Fruit fly (Drosophila melanogaster) whole organism, adult: ENCODE measurements around the gene FucTA.

Source experiments
- CG11617 ChIP-seq: fragments of 200-800 bp; sonication (Bioruptor generic); optimal IDR thresholded peaks from 2 replicates; lab custom pipeline; 2017; ENCODE audit warnings: mild to moderate bottlenecking, missing biosample characterization, missing genetic modification reagents, missing genetic modification characterization
- CG12768 ChIP-seq: fragments of 200-800 bp; sonication (Bioruptor generic); optimal IDR thresholded peaks from 2 replicates; lab custom pipeline; 2017; ENCODE audit warnings: missing biosample characterization, missing genetic modification characterization, mild to moderate bottlenecking, moderate library complexity, missing genetic modification reagents
- CG14711 ChIP-seq: fragments of 200-800 bp; sonication (Bioruptor generic); optimal IDR thresholded peaks from 2 replicates; lab custom pipeline; 2018; ENCODE audit warnings: missing biosample characterization, mild to moderate bottlenecking, missing genetic modification characterization, moderate library complexity
- CG1620 ChIP-seq: fragments of 200-800 bp; sonication (Bioruptor generic); optimal IDR thresholded peaks from 2 replicates; lab custom pipeline; 2016; ENCODE audit warnings: missing biosample characterization, missing genetic modification characterization
- CG33017 ChIP-seq: fragments of 200-800 bp; sonication (Bioruptor generic); optimal IDR thresholded peaks from 2 replicates; lab custom pipeline; 2018; ENCODE audit warnings: missing biosample characterization, mild to moderate bottlenecking, missing genetic modification characterization, moderate library complexity
- CG5204 ChIP-seq: fragments of 200-800 bp; sonication (Bioruptor generic); optimal IDR thresholded peaks from 2 replicates; lab custom pipeline; 2016; ENCODE audit warnings: missing biosample characterization, missing genetic modification characterization
- CG7045 ChIP-seq: fragments of 200-800 bp; sonication (Bioruptor generic); optimal IDR thresholded peaks from 2 replicates; lab custom pipeline; 2017; ENCODE audit warnings: missing biosample characterization, mild to moderate bottlenecking, missing genetic modification characterization
- CG7101 ChIP-seq: fragments of 200-800 bp; sonication (Bioruptor generic); optimal IDR thresholded peaks from 2 replicates; lab custom pipeline; 2018; ENCODE audit warnings: missing biosample characterization, mild to moderate bottlenecking, missing genetic modification characterization, moderate library complexity
- Clk ChIP-seq: fragments of 200-800 bp; sonication (Bioruptor generic); optimal IDR thresholded peaks from 2 replicates; lab custom pipeline; 2017; ENCODE audit warnings: missing biosample characterization, missing genetic modification characterization
- Crg-1 ChIP-seq: fragments of 200-800 bp; sonication (Bioruptor generic); optimal IDR thresholded peaks from 2 replicates; lab custom pipeline; 2016; ENCODE audit warnings: missing biosample characterization, missing genetic modification characterization
- Hr96 ChIP-seq: fragments of 200-800 bp; sonication (Bioruptor generic); optimal IDR thresholded peaks from 2 replicates; lab custom pipeline; 2016; ENCODE audit warnings: missing biosample characterization, missing genetic modification characterization
- Mnt ChIP-seq: fragments of 200-800 bp; sonication (Bioruptor generic); optimal IDR thresholded peaks from 2 replicates; lab custom pipeline; 2016; ENCODE audit warnings: missing biosample characterization, mild to moderate bottlenecking, missing genetic modification characterization
- bab1 ChIP-seq: fragments of 200-800 bp; sonication (Bioruptor generic); optimal IDR thresholded peaks from 3 replicates; lab custom pipeline; 2019; ENCODE audit warnings: missing biosample characterization, mild to moderate bottlenecking, missing genetic modification characterization, moderate library complexity
- cic ChIP-seq: fragments of 200-800 bp; sonication (Bioruptor generic); optimal IDR thresholded peaks from 2 replicates; lab custom pipeline; 2017; ENCODE audit warnings: missing biosample characterization, mild to moderate bottlenecking, missing genetic modification characterization, moderate library complexity
- cnc ChIP-seq, 2 experiments: fragments of >200 bp; optimal IDR thresholded peaks; 2 replicates each; lab custom pipeline; 2017
- kay ChIP-seq: fragments of 200-800 bp; sonication (Bioruptor generic); peaks from one replicate; lab custom pipeline; 2016; ENCODE audit warnings: missing biosample characterization, missing genetic modification characterization, borderline replicate concordance
- ovo ChIP-seq: fragments of 200-800 bp; sonication (Bioruptor generic); optimal IDR thresholded peaks from 2 replicates; lab custom pipeline; 2016; ENCODE audit warnings: missing biosample characterization, missing genetic modification characterization
- pad ChIP-seq: fragments of 200-800 bp; sonication (Bioruptor generic); optimal IDR thresholded peaks from 3 replicates; lab custom pipeline; 2017; ENCODE audit warnings: missing biosample characterization, missing genetic modification characterization, mild to moderate bottlenecking, moderate library complexity, missing genetic modification reagents
- tj ChIP-seq: fragments of 200-800 bp; sonication (Bioruptor generic); optimal IDR thresholded peaks from 3 replicates; lab custom pipeline; 2017; ENCODE audit warnings: missing biosample characterization, mild to moderate bottlenecking, missing genetic modification characterization, moderate library complexity
- toe ChIP-seq: fragments of 200-800 bp; sonication (Bioruptor generic); optimal IDR thresholded peaks from 2 replicates; lab custom pipeline; 2016; ENCODE audit warnings: missing biosample characterization, missing genetic modification characterization

FucTA gene

DNA sequence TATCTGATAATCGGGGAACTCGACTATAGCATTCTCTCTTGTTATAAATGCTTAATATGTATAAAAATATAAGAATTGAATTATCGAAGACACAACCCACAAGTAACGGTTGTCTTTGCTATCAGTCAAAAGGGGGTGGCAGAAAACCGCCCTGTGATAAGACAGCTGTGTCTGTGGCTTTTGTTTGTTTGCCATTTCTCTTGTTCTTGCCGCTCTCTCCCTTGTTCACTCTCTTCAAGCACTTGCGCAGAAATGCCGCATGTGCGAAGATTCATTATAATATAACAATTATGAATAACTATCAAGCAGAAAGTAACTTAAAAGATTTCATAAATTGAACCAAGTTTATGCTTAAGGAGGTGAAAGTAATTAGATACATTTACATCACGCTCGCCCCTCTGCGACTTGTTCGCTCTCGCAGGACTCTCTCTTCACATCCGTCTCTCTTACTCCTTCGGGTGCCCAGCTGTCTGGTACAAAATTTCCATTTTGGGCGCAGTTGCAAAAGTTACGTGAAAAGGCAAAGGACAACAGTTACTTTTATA is at the start of gene FucTA:
Gene FucTA (plus strand): TSS at position 495 of the 545 bp plus-strand sequence.
- TF ChIP-seq ovo (GFP tag; lab: Kevin White, UChicago) = peak; percentile 25
- no peak for TF ChIP-seq cnc (optimal IDR thresholded peaks at IDR 0.05; lab: Kevin White, UChicago)

dm6 chr3L:15097878-15098520 is 48.9 kb upstream of the FucTA start, which contains the start of gene Ctps:
Gene Ctps, plus strand, starts transcription at chr3L:15097914.
- TF ChIP-seq CG7045 (no peak), tj (GFP tag; lab: Kevin White, UChicago) (no peak), CG12768 (peak; percentile 16), cnc (optimal IDR thresholded peaks at IDR 0.05; lab: Kevin White, UChicago) (no peak), Clk (GFP tag; lab: Kevin White, UChicago) (no peak), CG33017 (tag; lab: Kevin White, UChicago) (no peak), ovo (GFP tag; lab: Kevin White, UChicago) (no peak), CG7101 (peak; percentile 34), cic (GFP tag; lab: Kevin White, UChicago) (no peak), Mnt (GFP tag; lab: Kevin White, UChicago) (peak; percentile 61), toe (GFP tag; lab: Kevin White, UChicago) (no peak), Crg-1 (no peak), CG11617 (GFP tag; lab: Kevin White, UChicago) (no peak), Hr96 (GFP tag; lab: Kevin White, UChicago) (no peak), CG1620 (GFP tag; lab: Kevin White, UChicago) (no peak), CG14711 (no peak), bab1 (peak; percentile 51), CG5204 (GFP tag; lab: Kevin White, UChicago) (no peak), kay (GFP tag; lab: Kevin White, UChicago) (peak; percentile 95), pad (no peak)

DNA sequence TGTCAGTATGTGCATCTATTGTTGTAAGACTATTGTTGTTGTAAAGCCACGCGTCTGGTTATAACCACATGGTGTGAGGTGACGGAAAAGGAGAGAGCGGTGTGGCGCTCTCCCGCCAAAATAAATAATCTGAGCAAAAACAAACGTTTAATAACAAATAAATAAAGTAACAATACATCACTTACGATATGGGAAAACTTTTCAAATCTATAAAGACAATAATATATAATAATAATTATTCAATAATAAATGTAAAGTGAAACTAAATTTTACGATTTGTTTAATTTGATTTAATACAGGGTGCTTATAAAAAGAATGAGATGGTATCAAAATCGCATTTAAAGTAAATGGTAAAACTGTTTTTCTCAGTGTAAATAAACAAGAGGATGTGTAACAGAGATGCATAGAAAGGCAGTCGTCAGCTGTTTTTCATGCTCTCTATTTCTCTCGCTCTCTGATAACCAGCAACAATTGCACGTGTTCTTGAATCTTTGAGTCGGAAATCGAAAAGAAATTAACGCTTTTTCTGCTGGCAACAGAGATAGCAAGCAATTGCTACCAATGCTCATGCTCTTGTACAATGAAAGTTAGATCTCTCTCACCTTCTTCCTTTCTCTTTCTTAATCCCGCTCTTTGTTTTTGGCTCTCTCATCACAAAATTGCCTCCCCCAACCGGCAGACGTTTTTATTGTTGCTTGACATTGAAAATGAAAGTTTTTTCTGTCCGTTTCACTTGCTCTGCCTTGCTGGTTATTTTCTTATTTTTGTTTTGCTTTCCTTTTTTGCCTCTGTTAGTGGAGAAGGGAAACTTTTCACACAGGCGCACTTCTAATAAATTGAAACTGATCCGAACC is 48.1 kb upstream of the FucTA start:
- peak; percentile 92 for TF ChIP-seq CG33017 (tag; lab: Kevin White, UChicago)
- TF ChIP-seq pad = peak; percentile 66
- TF ChIP-seq CG7101 = peak; percentile 91
- TF ChIP-seq toe (GFP tag; lab: Kevin White, UChicago) = no peak
- TF ChIP-seq CG1620 (GFP tag; lab: Kevin White, UChicago) = no peak
- TF ChIP-seq tj (GFP tag; lab: Kevin White, UChicago) = peak; percentile 76
- peak; percentile 31 for TF ChIP-seq Crg-1
- no peak for TF ChIP-seq cic (GFP tag; lab: Kevin White, UChicago)
- peak; percentile 80 for TF ChIP-seq CG12768
- TF ChIP-seq Clk (GFP tag; lab: Kevin White, UChicago) = peak; percentile 50
- TF ChIP-seq CG11617 (GFP tag; lab: Kevin White, UChicago) = peak; percentile 73
- TF ChIP-seq bab1 = peak; percentile 36
- peak; percentile 59 for TF ChIP-seq CG7045
- TF ChIP-seq Hr96 (GFP tag; lab: Kevin White, UChicago) = no peak
- peak; percentile 57 for TF ChIP-seq Mnt (GFP tag; lab: Kevin White, UChicago)
- peak; percentile 76 for TF ChIP-seq CG14711
- TF ChIP-seq CG5204 (GFP tag; lab: Kevin White, UChicago) = no peak
- peak; percentile 56 for TF ChIP-seq kay (GFP tag; lab: Kevin White, UChicago)
- peak; percentile 6 for TF ChIP-seq ovo (GFP tag; lab: Kevin White, UChicago)
- TF ChIP-seq cnc (optimal IDR thresholded peaks at IDR 0.05; lab: Kevin White, UChicago) = no peak

DNA sequence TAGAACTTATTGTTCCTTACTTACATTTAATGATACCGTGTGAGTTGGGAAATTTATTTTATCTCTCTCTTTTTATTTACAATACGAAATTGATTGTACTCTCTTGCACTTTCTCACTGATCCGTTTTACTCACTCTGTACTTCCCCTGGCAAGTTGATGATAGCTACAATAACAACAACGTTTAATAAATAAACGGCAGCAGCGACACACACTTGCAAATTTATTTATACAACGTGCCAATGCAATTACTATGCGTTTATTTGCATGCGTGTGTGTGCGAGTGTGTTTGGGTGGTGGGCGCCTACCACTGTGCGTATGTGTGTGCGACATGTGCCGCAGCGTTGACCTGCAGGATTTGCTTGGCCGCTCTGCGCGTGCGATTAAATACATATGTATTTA is 47.4 kb upstream of the FucTA start:
- TF ChIP-seq toe (GFP tag; lab: Kevin White, UChicago) (no peak), Mnt (GFP tag; lab: Kevin White, UChicago) (no peak), Clk (GFP tag; lab: Kevin White, UChicago) (no peak), cnc (optimal IDR thresholded peaks at IDR 0.05; lab: Kevin White, UChicago) (no peak), CG14711 (no peak), pad (no peak), CG7101 (no peak), CG7045 (no peak)

DNA sequence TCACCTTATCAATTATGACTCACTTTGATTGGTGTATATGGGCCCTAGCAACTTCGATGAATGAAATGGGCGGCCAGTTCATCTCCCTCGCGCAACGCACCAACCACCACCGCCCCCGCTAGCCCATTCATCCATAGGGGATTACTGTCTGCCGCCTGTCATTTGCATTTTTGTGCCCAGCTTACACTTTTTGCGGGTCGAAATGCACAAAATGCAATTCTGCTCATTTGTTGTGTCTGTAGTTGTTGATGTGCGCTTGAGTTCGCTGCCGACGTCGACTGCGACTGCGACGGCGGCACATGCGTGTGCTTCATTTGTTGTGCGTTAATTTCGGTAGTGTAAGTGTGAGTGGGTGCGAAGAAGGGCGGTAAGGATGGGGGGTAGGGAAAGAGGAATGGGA is 46.0 kb upstream of the FucTA start:
- no peak for TF ChIP-seq cic (GFP tag; lab: Kevin White, UChicago)
- TF ChIP-seq CG7101 = no peak
- no peak for TF ChIP-seq ovo (GFP tag; lab: Kevin White, UChicago)
- no peak for TF ChIP-seq Hr96 (GFP tag; lab: Kevin White, UChicago)
- TF ChIP-seq CG5204 (GFP tag; lab: Kevin White, UChicago) = no peak
- TF ChIP-seq tj (GFP tag; lab: Kevin White, UChicago) = peak; percentile 93
- TF ChIP-seq bab1 = no peak
